Worm (Caenorhabditis elegans): Measurements from ENCODE around the gene F48E8.2.

Gene F48E8.2

DNA sequence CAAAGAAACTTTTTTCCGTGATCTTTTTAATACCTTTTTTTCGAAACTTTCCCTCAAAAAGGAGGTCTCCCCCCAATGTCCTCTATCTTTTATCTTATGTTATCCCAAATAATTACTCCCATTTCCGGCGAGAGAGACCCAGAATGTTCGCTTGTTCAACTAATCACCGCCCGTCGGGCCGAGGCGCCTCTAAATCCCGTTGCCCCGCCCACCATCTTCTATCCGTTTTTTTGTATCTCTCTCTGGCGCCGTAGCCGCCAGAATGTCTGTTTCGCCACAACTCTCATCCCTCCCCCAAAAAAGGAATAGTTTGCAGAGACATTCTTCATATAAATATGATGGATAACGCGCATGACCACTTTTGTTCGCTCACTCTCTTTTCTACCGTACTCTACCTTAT is 8.5 kb downstream of the F48E8.2 start:
- TF ChIP-seq zag-1 (tag; optimal IDR thresholded peaks at IDR 0.05) (no peak), ztf-11 (tag; optimal IDR thresholded peaks at IDR 0.05) (no peak), nhr-21 (tag; optimal IDR thresholded peaks at IDR 0.05) (peak; percentile 54), alr-1 (tag; optimal IDR thresholded peaks at IDR 0.05) (no peak), nhr-12 (tag; optimal IDR thresholded peaks at IDR 0.05) (no peak), mbf-1 (tag; optimal IDR thresholded peaks at IDR 0.05) (no peak), unc-39 (tag; optimal IDR thresholded peaks at IDR 0.05) (no peak), blmp-1 (tag; optimal IDR thresholded peaks at IDR 0.05; ENCODE audit: insufficient read depth) (peak; percentile 27), ceh-16 (tag; optimal IDR thresholded peaks at IDR 0.05) (no peak), F13H6.1 (tag; optimal IDR thresholded peaks at IDR 0.05) (no peak), nhr-77 (tag; optimal IDR thresholded peaks at IDR 0.05) (no peak), sma-3 (GFP tag; optimal IDR thresholded peaks at IDR 0.05) (peak; percentile 97), lsy-2 (tag; optimal IDR thresholded peaks at IDR 0.05) (peak in 1 of 2 experiments; percentile 2), gmeb-1 (tag; optimal IDR thresholded peaks at IDR 0.05) (peak; percentile 35), egl-27 (tag; optimal IDR thresholded peaks at IDR 0.05) (peak; percentile 68), peb-1 (tag; optimal IDR thresholded peaks at IDR 0.05) (no peak), nhr-25 (tag; optimal IDR thresholded peaks at IDR 0.05) (no peak), R02D3.7 (tag; optimal IDR thresholded peaks at IDR 0.05) (no peak), fos-1 (tag; optimal IDR thresholded peaks at IDR 0.05) (peak; percentile 14), sma-9 (GFP tag; optimal IDR thresholded peaks at IDR 0.05) (peak; percentile 80), sma-9 (tag; optimal IDR thresholded peaks at IDR 0.05) (no peak), skn-1 (tag; optimal IDR thresholded peaks at IDR 0.05) (no peak)

DNA sequence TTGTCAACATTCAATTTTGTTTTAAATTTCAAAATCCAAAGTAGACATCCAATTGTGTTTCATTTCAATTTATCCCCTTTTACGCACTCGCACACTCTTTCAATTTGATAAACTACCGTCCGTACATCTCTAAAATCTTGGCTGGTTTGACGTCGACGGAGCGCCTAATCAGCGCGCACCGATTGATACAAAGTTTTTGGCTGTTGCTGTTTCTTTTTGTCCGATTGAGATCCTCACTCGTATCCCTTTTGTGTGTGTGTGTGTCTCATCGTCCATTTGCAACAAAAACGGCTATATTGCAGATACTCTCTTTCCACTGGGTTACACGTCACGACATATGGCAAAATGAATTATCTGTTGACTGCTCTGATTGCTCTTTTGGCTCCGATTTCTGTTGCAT is 10.0 kb downstream of the F48E8.2 start, which contains the start of gene lon-1:
lon-1 (plus strand) TSS at position 301 of the 400 bp plus-strand sequence.
- TF ChIP-seq sma-9 (GFP tag; optimal IDR thresholded peaks at IDR 0.05) (no peak), sma-9 (tag; optimal IDR thresholded peaks at IDR 0.05) (no peak), mbf-1 (tag; optimal IDR thresholded peaks at IDR 0.05) (no peak), ztf-11 (tag; optimal IDR thresholded peaks at IDR 0.05) (no peak), blmp-1 (tag; optimal IDR thresholded peaks at IDR 0.05; ENCODE audit: insufficient read depth) (no peak), Y55F3AM.14 (GFP tag; optimal IDR thresholded peaks at IDR 0.05) (no peak), aly-2 (tag; optimal IDR thresholded peaks at IDR 0.05) (no peak), ztf-4 (tag; optimal IDR thresholded peaks at IDR 0.05) (no peak), skn-1 (tag; optimal IDR thresholded peaks at IDR 0.05) (no peak), ceh-16 (tag; optimal IDR thresholded peaks at IDR 0.05) (no peak), ceh-82 (tag; optimal IDR thresholded peaks at IDR 0.05) (no peak), nhr-237 (tag; optimal IDR thresholded peaks at IDR 0.05) (no peak), nhr-21 (tag; optimal IDR thresholded peaks at IDR 0.05) (no peak), mab-5 (tag; optimal IDR thresholded peaks at IDR 0.05) (no peak), lin-13 (GFP tag; optimal IDR thresholded peaks at IDR 0.05) (no peak), nhr-129 (tag; optimal IDR thresholded peaks at IDR 0.05) (no peak), snpc-4 (tag; optimal IDR thresholded peaks at IDR 0.05) (no peak), lsy-2 (tag; optimal IDR thresholded peaks at IDR 0.05) (no peak), unc-39 (tag; optimal IDR thresholded peaks at IDR 0.05) (no peak)

DNA sequence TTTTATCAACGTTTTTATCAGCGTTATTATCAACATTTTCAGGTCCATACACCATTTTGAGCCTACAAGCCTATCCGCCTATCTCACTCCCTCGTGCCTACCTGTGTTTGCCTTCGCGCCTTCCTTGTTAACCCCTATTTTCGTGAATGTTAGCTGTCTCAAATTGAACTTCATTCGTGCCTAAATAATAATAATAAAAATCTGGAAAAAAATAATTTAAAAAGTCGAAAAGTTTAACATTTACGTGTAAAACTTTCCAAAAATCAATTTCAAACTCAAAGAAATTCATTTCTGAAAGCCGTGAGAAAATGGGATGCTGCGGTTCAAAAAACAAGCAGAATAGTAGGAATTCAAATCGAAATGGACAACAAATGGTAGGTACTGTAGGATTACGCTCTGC is 13.8 kb downstream of the F48E8.2 start, which contains the start of gene R02F2.10:
R02F2.10 (plus strand) TSS at position 301 of the 400 bp plus-strand sequence.
- TF ChIP-seq alr-1 (tag; optimal IDR thresholded peaks at IDR 0.05) (no peak), nhr-21 (tag; optimal IDR thresholded peaks at IDR 0.05) (no peak), nhr-237 (tag; optimal IDR thresholded peaks at IDR 0.05) (no peak), nhr-11 (tag; optimal IDR thresholded peaks at IDR 0.05) (no peak), unc-39 (tag; optimal IDR thresholded peaks at IDR 0.05) (no peak), sma-3 (GFP tag; optimal IDR thresholded peaks at IDR 0.05) (no peak), lin-11 (tag; optimal IDR thresholded peaks at IDR 0.05) (no peak), ZK546.5 (tag; optimal IDR thresholded peaks at IDR 0.05) (no peak), skn-1 (tag; optimal IDR thresholded peaks at IDR 0.05) (no peak), sma-9 (GFP tag; optimal IDR thresholded peaks at IDR 0.05) (no peak), sma-9 (tag; optimal IDR thresholded peaks at IDR 0.05) (no peak), mab-5 (tag; optimal IDR thresholded peaks at IDR 0.05) (no peak), Y55F3AM.14 (GFP tag; optimal IDR thresholded peaks at IDR 0.05) (no peak), crh-2 (tag; optimal IDR thresholded peaks at IDR 0.05) (no peak), ceh-16 (tag; optimal IDR thresholded peaks at IDR 0.05) (no peak), ztf-4 (tag; optimal IDR thresholded peaks at IDR 0.05) (no peak), nhr-23 (tag; optimal IDR thresholded peaks at IDR 0.05) (no peak), snpc-4 (tag; optimal IDR thresholded peaks at IDR 0.05) (no peak), gmeb-1 (tag; optimal IDR thresholded peaks at IDR 0.05) (no peak), R02D3.7 (tag; optimal IDR thresholded peaks at IDR 0.05) (no peak), C34F6.9 (tag; optimal IDR thresholded peaks at IDR 0.05) (no peak)

Data from whole organism, L2 larva.